Worm (Caenorhabditis elegans) whole organism, late embryonic: ENCODE results near the gene spr-2.

Experiments used
- ama-1 ChIP-seq: fragments of 150-350 bp; optimal IDR thresholded peaks from 2 replicates; lab custom pipeline; 2014
- ets-4 ChIP-seq: sonication (generic microtip); optimal IDR thresholded peaks from 2 replicates; lab custom pipeline; 2016; ENCODE audit warnings: missing genetic modification characterization, missing compliant biosample characterization
- fkh-10 ChIP-seq: fragments of 150-350 bp; optimal IDR thresholded peaks from 2 replicates; lab custom pipeline; 2014; ENCODE audit warnings: missing biosample characterization, missing genetic modification reagents, missing genetic modification characterization
- fkh-6 ChIP-seq: sonication (generic microtip); optimal IDR thresholded peaks from 2 replicates; lab custom pipeline; 2016; ENCODE audit warnings: missing genetic modification characterization, missing compliant biosample characterization
- hlh-6 ChIP-seq: sonication (generic microtip); optimal IDR thresholded peaks from 2 replicates; lab custom pipeline; 2016; ENCODE audit warnings: missing genotype, missing genetic modification characterization, missing compliant biosample characterization
- lin-11 ChIP-seq: fragments of 200-800 bp; sonication (Bioruptor generic); optimal IDR thresholded peaks from 2 replicates; lab custom pipeline; 2018; ENCODE audit warnings: mild to moderate bottlenecking, missing genetic modification characterization, missing compliant biosample characterization
- pqm-1 ChIP-seq: sonication (generic microtip); optimal IDR thresholded peaks from 2 replicates; lab custom pipeline; 2016; ENCODE audit warnings: missing genetic modification characterization, missing compliant biosample characterization
- rnt-1 ChIP-seq: sonication (generic microtip); optimal IDR thresholded peaks from 2 replicates; lab custom pipeline; 2016; ENCODE audit warnings: missing genetic modification characterization, missing compliant biosample characterization

- TF ChIP-seq ets-4 (tag; lab: Kevin White, UChicago) (no peak), hlh-6 (tag; lab: Kevin White, UChicago) (no peak), lin-11 (no peak), ama-1 (lab: Kevin White, UChicago) (no peak), pqm-1 (tag; lab: Kevin White, UChicago) (no peak), fkh-10 (GFP tag; lab: Kevin White, UChicago) (no peak), rnt-1 (tag; lab: Kevin White, UChicago) (no peak), fkh-6 (tag; lab: Kevin White, UChicago) (no peak)
These were observed 32.1 kb downstream of the spr-2 start for ce11 chrIV:8923381-8923780.
